Worm (Caenorhabditis elegans): Measurements from ENCODE around the gene flp-16.

Gene flp-16

DNA sequence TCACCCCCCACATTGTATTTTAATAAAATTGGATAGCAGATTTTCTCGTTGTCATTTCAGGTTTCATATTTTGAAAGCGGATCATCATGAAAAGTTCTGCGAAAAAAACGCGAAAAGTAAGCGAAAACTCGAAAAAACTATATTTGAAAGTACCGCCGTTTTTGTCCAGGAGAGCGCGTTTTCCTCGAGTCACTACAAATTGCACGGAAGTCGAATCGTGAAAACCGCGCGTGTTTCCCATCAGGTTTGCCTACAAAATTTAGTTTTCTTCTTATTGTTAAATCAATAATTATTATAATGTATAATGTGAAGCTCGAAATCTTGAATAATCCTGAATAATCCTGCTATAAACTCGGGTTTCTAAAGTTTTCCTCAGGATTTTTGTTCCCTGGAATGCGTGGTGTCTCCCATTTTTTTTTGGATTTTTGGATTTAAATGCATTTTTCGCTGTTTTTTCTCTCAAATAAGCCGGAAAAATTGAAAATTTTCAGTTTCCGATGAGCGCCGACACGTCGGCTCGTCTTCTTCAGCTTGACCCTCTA lies 35.4 kb upstream of the flp-16 start, which contains the start of gene btf-1:
btf-1 (plus strand) TSS at position 492 of the 542 bp plus-strand sequence.
- no peak for TF ChIP-seq pax-1 (tag; optimal IDR thresholded peaks at IDR 0.05)
- TF ChIP-seq unc-86 (tag; optimal IDR thresholded peaks at IDR 0.05): peak; percentile 73
- TF ChIP-seq hlh-8 (tag; optimal IDR thresholded peaks at IDR 0.05): peak; percentile 91
- TF ChIP-seq hlh-15 (tag; optimal IDR thresholded peaks at IDR 0.05): peak; percentile 42
- TF ChIP-seq nfya-1 (tag; optimal IDR thresholded peaks at IDR 0.05): peak; percentile 16
- peak; percentile 34 for TF ChIP-seq ttx-3 (tag; optimal IDR thresholded peaks at IDR 0.05)
- peak; percentile 71 for TF ChIP-seq F13H6.1 (tag; optimal IDR thresholded peaks at IDR 0.05)
- TF ChIP-seq nhr-232 (tag; optimal IDR thresholded peaks at IDR 0.05): no peak
- TF ChIP-seq dve-1 (tag; optimal IDR thresholded peaks at IDR 0.05): no peak
- TF ChIP-seq ceh-22 (tag; optimal IDR thresholded peaks at IDR 0.05): no peak
- no peak for TF ChIP-seq pha-4 (tag; optimal IDR thresholded peaks at IDR 0.05)
- peak; percentile 7 for TF ChIP-seq pat-9 (tag; optimal IDR thresholded peaks at IDR 0.05)
- TF ChIP-seq pros-1 (tag; optimal IDR thresholded peaks at IDR 0.05): no peak
- no peak for TF ChIP-seq syd-9 (tag; optimal IDR thresholded peaks at IDR 0.05)
- TF ChIP-seq eyg-1 (tag; optimal IDR thresholded peaks at IDR 0.05): peak; percentile 16
- TF ChIP-seq sox-2 (GFP tag; IDR thresholded peaks at IDR 0.05): no peak
- peak; percentile 86 for TF ChIP-seq fax-1 (tag; optimal IDR thresholded peaks at IDR 0.05)
- TF ChIP-seq rnt-1 (tag; optimal IDR thresholded peaks at IDR 0.05): peak; percentile 34
- TF ChIP-seq ceh-9 (tag; optimal IDR thresholded peaks at IDR 0.05): no peak
- peak; percentile 85 for TF ChIP-seq tbx-2 (tag; optimal IDR thresholded peaks at IDR 0.05)
- TF ChIP-seq unc-55 (GFP tag; optimal IDR thresholded peaks at IDR 0.05): no peak
- TF ChIP-seq pha-2 (tag; optimal IDR thresholded peaks at IDR 0.05): peak; percentile 25
- no peak for TF ChIP-seq fkh-10 (GFP tag; optimal IDR thresholded peaks at IDR 0.05)
- TF ChIP-seq dmd-4 (tag; optimal IDR thresholded peaks at IDR 0.05; ENCODE audit: borderline replicate concordance): no peak
- no peak for TF ChIP-seq elt-4 (tag; optimal IDR thresholded peaks at IDR 0.05)
- TF ChIP-seq ceh-31 (tag; optimal IDR thresholded peaks at IDR 0.05): peak; percentile 93
- TF ChIP-seq npax-4 (tag; optimal IDR thresholded peaks at IDR 0.05): peak; percentile 38
- no peak for TF ChIP-seq ceh-24 (tag; optimal IDR thresholded peaks at IDR 0.05)
- peak; percentile 73 for TF ChIP-seq ceh-2 (tag; optimal IDR thresholded peaks at IDR 0.05)
- peak; percentile 71 for TF ChIP-seq ztf-16 (tag; optimal IDR thresholded peaks at IDR 0.05)
- peak; percentile 10 for TF ChIP-seq fkh-6 (tag; optimal IDR thresholded peaks at IDR 0.05)
- TF ChIP-seq ceh-45 (GFP tag; IDR thresholded peaks at IDR 0.05): no peak
- TF ChIP-seq ceh-30 (tag; optimal IDR thresholded peaks at IDR 0.05): no peak
- TF ChIP-seq sox-4 (tag; optimal IDR thresholded peaks at IDR 0.05): no peak
- peak; percentile 19 for TF ChIP-seq unc-42 (tag; optimal IDR thresholded peaks at IDR 0.05)
- TF ChIP-seq mec-3 (tag; optimal IDR thresholded peaks at IDR 0.05; ENCODE audit: borderline replicate concordance): no peak
- peak; percentile 35 for TF ChIP-seq madf-2 (tag; optimal IDR thresholded peaks at IDR 0.05)
- no peak for TF ChIP-seq unc-3 (GFP tag; conservative IDR thresholded peaks at IDR 0.05)
- peak; percentile 73 for TF ChIP-seq unc-3 (tag; optimal IDR thresholded peaks at IDR 0.05)
- peak; percentile 81 for TF ChIP-seq ama-1 (optimal IDR thresholded peaks at IDR 0.05)
- TF ChIP-seq ahr-1 (tag; optimal IDR thresholded peaks at IDR 0.05): peak; percentile 80
- no peak for TF ChIP-seq hlh-6 (tag; optimal IDR thresholded peaks at IDR 0.05)
- TF ChIP-seq tbx-7 (tag; optimal IDR thresholded peaks at IDR 0.05): peak; percentile 78
- TF ChIP-seq gmeb-2 (tag; optimal IDR thresholded peaks at IDR 0.05): no peak
- no peak for TF ChIP-seq lin-11 (tag; optimal IDR thresholded peaks at IDR 0.05)
- TF ChIP-seq zip-5 (tag; optimal IDR thresholded peaks at IDR 0.05): peak; percentile 93
- TF ChIP-seq odd-2 (tag; optimal IDR thresholded peaks at IDR 0.05): no peak
- TF ChIP-seq hlh-30 (tag; optimal IDR thresholded peaks at IDR 0.05; ENCODE audit: insufficient read depth): no peak
- peak; percentile 81 for TF ChIP-seq elt-2 (tag; optimal IDR thresholded peaks at IDR 0.05)
- TF ChIP-seq pag-3 (tag; optimal IDR thresholded peaks at IDR 0.05; ENCODE audit: borderline replicate concordance): no peak
- peak; percentile 82 for TF ChIP-seq ref-2 (tag; optimal IDR thresholded peaks at IDR 0.05)
- peak; percentile 35 for TF ChIP-seq ceh-18 (tag; optimal IDR thresholded peaks at IDR 0.05)
- no peak for TF ChIP-seq Y22D7AL.16 (tag; optimal IDR thresholded peaks at IDR 0.05)
- no peak for TF ChIP-seq ceh-6 (GFP tag; optimal IDR thresholded peaks at IDR 0.05)
